Worm (Caenorhabditis elegans) whole organism, young adult: ENCODE data around the gene Y50D4A.5.
A peak's percentile ranks its signal among the peaks of the same experiment; 100 is the strongest.

Experiments used
- B0261.1 ChIP-seq: sonication (generic microtip); optimal IDR thresholded peaks from 2 replicates; lab custom pipeline; 2016; ENCODE audit warnings: mild to moderate bottlenecking, missing genetic modification characterization, moderate library complexity, missing compliant biosample characterization
- C17E4.6 ChIP-seq: fragments of 200-800 bp; sonication (Bioruptor generic); IDR thresholded peaks from 2 replicates; pipeline ENCODE4 v1.3.6; 2022; ENCODE audit warnings: missing genetic modification reagents, missing genetic modification characterization, missing compliant biosample characterization
- attf-5 ChIP-seq: fragments of 200-800 bp; sonication (Bioruptor generic); optimal IDR thresholded peaks from 2 replicates; lab custom pipeline; 2018; ENCODE audit warnings: mild to moderate bottlenecking, missing genetic modification characterization, missing compliant biosample characterization
- ceh-79 ChIP-seq: sonication (generic microtip); optimal IDR thresholded peaks from 2 replicates; lab custom pipeline; 2017; ENCODE audit warnings: mild to moderate bottlenecking, missing genetic modification characterization, missing compliant biosample characterization
- chd-7 ChIP-seq: sonication (generic microtip); optimal IDR thresholded peaks from 2 replicates; lab custom pipeline; 2016; ENCODE audit warnings: mild to moderate bottlenecking, missing genetic modification characterization, moderate library complexity, missing compliant biosample characterization
- lin-54 ChIP-seq: fragments of 200-800 bp; sonication (Bioruptor generic); optimal IDR thresholded peaks from 2 replicates; lab custom pipeline; 2018; ENCODE audit warnings: mild to moderate bottlenecking, missing genetic modification characterization, missing compliant biosample characterization
- mes-4 ChIP-seq: sonication (generic microtip); optimal IDR thresholded peaks from 2 replicates; lab custom pipeline; 2016; ENCODE audit warnings: missing genotype, missing genetic modification characterization, missing compliant biosample characterization
- nhr-27 ChIP-seq: fragments of 200-800 bp; sonication (Bioruptor generic); optimal IDR thresholded peaks from 2 replicates; lab custom pipeline; 2018; ENCODE audit warnings: mild to moderate bottlenecking, missing genetic modification characterization, moderate library complexity, missing compliant biosample characterization
- nhr-90 ChIP-seq: sonication (generic microtip); optimal IDR thresholded peaks from 2 replicates; lab custom pipeline; 2016; ENCODE audit warnings: missing genotype, mild to moderate bottlenecking, missing genetic modification characterization, missing compliant biosample characterization
- pha-4 ChIP-seq: fragments of 150-350 bp; sonication (generic microtip); optimal IDR thresholded peaks from 2 replicates; lab custom pipeline; 2014; ENCODE audit warnings: missing biosample characterization, missing genetic modification reagents, missing genetic modification characterization
- snpc-4 ChIP-seq, 5 experiments: fragments of 150-350 bp in 1 of 5; sonication (generic microtip) in 4 of 5; optimal IDR thresholded peaks; 2 replicates each; lab custom pipeline; 2014 to 2018; ENCODE audit warnings: missing genetic modification characterization in 5 of 5, missing biosample characterization in 3 of 5, antibody characterized with exemption in 2 of 5, mild to moderate bottlenecking in 2 of 5, missing compliant biosample characterization in 2 of 5, missing genotype in 2 of 5, moderate library complexity in 2 of 5, missing genetic modification reagents in 1 of 5
- tbx-9 ChIP-seq: sonication (generic microtip); optimal IDR thresholded peaks from 2 replicates; lab custom pipeline; 2016; ENCODE audit warnings: borderline replicate concordance, missing genetic modification characterization, inconsistent platforms, missing compliant biosample characterization
- ztf-3 ChIP-seq: fragments of 200-800 bp; sonication (Bioruptor generic); optimal IDR thresholded peaks from 2 replicates; lab custom pipeline; 2018; ENCODE audit warnings: mild to moderate bottlenecking, missing genetic modification characterization, missing compliant biosample characterization
- ztf-6 ChIP-seq: fragments of 200-800 bp; sonication (Bioruptor generic); IDR thresholded peaks from 2 replicates; pipeline ENCODE4 v1.3.6; 2022; ENCODE audit warnings: missing genetic modification reagents, missing genetic modification characterization, missing compliant biosample characterization

DNA sequence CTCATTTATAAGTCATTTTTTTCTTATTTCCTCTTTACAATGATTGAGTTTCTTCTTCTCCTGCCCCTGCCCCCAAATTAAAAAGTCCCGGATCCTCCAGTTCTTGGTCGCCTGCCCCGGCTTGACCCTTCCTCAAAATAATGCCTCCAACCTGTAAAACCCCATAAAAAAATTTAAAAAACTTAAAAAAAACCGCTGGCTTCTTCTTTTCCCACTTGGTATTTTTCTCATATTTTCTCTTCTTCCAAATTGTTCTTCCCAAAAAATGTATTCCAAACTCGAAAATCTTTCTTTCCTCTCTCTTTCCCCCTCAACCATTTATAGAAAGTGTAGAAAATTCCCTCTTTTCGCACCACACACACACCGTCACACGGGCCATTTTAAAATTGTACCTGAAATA is 49.7 kb upstream of the Y50D4A.5 start:
- TF ChIP-seq C17E4.6 (GFP tag; lab: Robert Waterston, UW): no peak
- TF ChIP-seq ztf-3: no peak
- no peak for TF ChIP-seq nhr-90 (tag; lab: Kevin White, UChicago)
- TF ChIP-seq nhr-27 (tag; lab: Kevin White, UChicago): no peak
- TF ChIP-seq ceh-79 (tag; lab: Kevin White, UChicago): no peak
- no peak for TF ChIP-seq lin-54 (GFP tag; lab: Kevin White, UChicago)
- no peak for TF ChIP-seq ztf-6 (GFP tag; lab: Robert Waterston, UW)
- TF ChIP-seq snpc-4 (GFP tag; optimal IDR thresholded peaks at IDR 0.05; lab: Kevin White, UChicago): no peak
- no peak for TF ChIP-seq snpc-4 (tag; optimal IDR thresholded peaks at IDR 0.05; lab: Kevin White, UChicago)
- no peak for TF ChIP-seq tbx-9 (tag; lab: Kevin White, UChicago)
- TF ChIP-seq attf-5 (GFP tag; lab: Kevin White, UChicago): peak; percentile 6
- TF ChIP-seq B0261.1 (tag; lab: Kevin White, UChicago): no peak
- TF ChIP-seq chd-7 (tag; lab: Kevin White, UChicago): no peak
- no peak for TF ChIP-seq mes-4 (tag; lab: Kevin White, UChicago)
- no peak for TF ChIP-seq pha-4
